Worm (Caenorhabditis elegans): Measurements from ENCODE around the gene pho-5.

Gene pho-5

ce11 chrIII:7285783-7286182 lies at the start of gene pho-5:
Gene pho-5 (minus strand): TSS chrIII:7285883.
- no peak for TF ChIP-seq unc-62 (GFP tag; optimal IDR thresholded peaks at IDR 0.05)

ce11 chrIII:7335220-7335619 lies 49.5 kb upstream of the pho-5 start, which contains the start of gene F56C9.10:
Gene F56C9.10 (minus strand): TSS chrIII:7335316.
- no peak for TF ChIP-seq unc-62 (GFP tag; optimal IDR thresholded peaks at IDR 0.05)

DNA sequence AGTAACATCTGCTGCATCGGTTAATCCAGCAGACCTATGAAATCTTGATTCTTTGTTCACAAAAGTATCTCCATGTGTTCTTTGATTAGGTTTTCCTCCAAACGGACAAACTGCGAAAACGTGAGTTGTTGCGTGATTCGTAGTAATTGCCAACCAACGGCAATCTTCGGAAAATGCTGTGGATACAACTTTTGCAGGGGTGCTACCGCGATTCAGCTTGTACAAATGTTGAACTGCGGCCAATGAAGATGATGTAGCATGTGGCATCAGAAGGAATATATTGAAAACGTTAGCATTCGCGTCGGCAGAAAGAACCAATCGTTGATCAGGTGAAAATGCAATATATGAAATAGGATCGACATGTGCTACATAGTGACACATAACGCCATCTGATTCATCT lies 46.0 kb upstream of the pho-5 start:
- no peak for TF ChIP-seq unc-62 (GFP tag; optimal IDR thresholded peaks at IDR 0.05)

- no peak for TF ChIP-seq unc-62 (GFP tag; optimal IDR thresholded peaks at IDR 0.05)
Observed at ce11 chrIII:7329155-7329732, 43.6 kb upstream of the pho-5 start, which contains the start of gene lab-2. Gene lab-2 (minus strand): TSS chrIII:7329607.

DNA sequence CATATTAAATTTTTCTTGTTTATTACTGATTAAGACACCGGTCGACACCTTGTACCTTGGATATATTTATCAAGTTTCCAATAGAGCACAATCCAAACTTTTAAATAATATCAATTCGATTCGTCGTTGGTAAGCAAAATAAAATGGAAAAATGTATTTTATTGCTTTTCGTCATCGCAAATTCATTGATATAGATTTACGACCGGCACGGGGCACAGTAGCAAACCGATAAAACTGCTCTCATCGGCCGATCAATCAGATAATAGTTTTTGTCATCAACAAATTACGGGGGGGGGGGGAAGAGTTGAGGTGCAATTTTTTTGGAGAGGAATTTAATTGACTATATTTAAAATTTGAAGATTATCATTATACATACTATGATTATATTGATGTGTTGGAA lies 37.6 kb upstream of the pho-5 start:
- no peak for TF ChIP-seq unc-62 (GFP tag; optimal IDR thresholded peaks at IDR 0.05)

DNA sequence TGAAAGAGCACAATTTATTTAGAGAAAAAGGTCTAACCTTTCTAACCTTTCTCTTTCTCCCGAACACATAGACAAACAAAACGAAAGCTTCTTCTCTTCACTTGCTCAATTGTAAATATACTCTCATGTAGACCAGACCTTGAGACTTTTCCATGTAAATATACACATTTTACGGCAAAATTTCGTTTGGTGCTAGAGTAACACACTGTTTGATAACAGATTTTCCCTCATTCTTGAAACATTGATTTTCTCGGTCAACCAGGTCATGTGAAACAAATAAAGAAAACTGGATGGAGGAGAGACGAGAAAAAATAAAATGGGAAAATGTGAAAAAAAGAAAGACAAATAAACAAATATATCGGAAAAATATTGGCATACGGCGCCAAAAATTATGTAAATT lies 36.3 kb upstream of the pho-5 start:
- TF ChIP-seq unc-62 (GFP tag; optimal IDR thresholded peaks at IDR 0.05) = no peak

DNA sequence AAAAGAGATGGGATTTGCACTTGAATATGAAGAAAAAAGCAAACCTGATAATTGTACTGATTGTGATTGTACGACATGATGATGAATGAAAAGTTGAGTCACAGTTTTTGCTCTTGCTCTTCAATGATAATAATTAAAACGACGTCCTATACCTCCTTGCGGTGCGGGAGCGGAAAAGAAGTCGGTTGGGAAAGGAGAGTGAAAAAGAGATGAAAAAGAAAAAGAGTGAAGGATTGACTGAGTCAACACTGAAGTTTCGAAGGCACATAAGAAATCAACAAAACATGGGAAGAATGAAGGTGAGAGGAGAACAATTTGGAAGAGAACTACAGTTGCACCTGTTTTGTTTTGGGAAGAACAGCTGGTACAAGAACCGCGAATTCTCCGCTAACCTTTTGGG lies 33.7 kb upstream of the pho-5 start, which contains the start of gene F56C9.8:
Gene F56C9.8, minus strand, starts transcription at position 120 of the 400 bp plus-strand sequence.
- TF ChIP-seq unc-62 (GFP tag; optimal IDR thresholded peaks at IDR 0.05) = no peak

DNA sequence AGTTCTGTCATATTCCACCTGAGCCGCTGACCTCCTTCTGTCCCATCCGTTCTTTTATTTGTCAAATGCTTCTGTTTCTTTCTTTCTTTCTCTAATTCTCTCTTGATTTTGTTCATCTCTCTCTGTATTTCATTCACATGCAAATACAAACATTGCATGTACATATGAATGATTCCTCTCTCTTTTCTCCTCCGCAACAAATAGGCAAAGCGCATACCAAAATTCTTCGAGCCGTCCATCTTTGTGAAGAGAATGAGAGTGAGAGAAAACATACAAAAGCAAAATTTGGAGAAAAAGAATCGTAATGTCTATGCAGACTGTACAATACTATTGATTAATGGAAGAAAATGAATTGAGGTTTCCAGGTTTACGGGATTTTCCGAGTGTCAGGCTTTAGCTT lies 31.7 kb upstream of the pho-5 start:
- TF ChIP-seq unc-62 (GFP tag; optimal IDR thresholded peaks at IDR 0.05) = no peak

- no peak for TF ChIP-seq unc-62 (GFP tag; optimal IDR thresholded peaks at IDR 0.05)
Observed at ce11 chrIII:7314927-7315547, 29.4 kb upstream of the pho-5 start, which contains the start of gene nspg-6. Gene nspg-6 (minus strand): TSS chrIII:7314977.

DNA sequence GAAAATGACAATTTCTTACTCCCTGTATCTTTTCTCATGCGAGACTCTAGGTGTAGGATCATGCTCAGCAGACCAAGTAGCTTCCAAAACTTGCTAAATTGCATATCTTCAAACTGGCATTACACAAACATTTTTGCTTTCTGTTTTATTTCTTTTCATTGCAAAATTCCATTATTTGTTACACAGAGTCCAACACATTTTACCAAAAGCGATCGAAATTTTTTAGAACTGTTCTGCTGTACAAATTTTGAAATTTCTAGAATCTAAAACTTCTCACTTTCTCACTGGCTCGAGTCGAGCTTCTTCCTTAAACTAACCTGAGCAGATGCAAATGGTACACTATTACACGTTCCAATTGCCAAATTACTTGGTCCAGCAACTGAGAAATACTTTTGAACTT lies 28.8 kb upstream of the pho-5 start:
- TF ChIP-seq unc-62 (GFP tag; optimal IDR thresholded peaks at IDR 0.05) = no peak

DNA sequence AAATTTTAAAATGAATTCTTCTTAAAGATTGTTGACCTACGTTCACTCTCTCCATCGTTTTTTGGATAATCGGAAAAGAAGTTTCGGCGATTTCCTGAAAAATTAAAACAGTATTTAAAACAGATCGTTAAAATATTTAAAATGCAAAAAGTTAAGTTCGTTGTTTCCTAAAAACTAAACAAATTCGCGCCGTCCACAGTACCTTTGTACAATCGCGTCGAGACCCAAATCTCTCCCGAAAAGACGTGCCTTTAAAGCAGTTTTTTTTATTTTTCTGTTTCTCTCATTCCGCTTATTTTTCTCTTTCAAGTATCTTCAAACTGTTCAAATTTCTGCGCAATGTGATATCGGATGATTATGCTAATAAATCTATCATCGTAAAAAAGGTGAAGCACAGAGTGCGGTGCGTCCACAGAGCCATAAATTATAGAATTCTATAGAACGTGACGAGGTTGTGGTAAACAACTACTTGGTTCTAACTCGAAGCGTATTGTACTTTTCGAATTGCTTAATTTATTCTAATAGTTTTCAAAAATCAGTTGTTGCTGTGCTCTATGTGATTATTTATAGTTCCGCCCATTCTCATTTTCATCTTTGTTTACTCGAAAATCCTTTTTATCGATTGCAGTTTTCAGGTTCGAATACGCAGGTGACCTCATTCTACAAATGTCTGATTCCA lies 25.1 kb upstream of the pho-5 start, which contains the start of the genes F56C9.6 and F56C9.3:
Gene F56C9.6, minus strand, starts transcription at position 112 of the 679 bp plus-strand sequence.
Gene F56C9.3, plus strand, starts transcription at position 629 of the 679 bp plus-strand sequence.
- TF ChIP-seq unc-62 (GFP tag; optimal IDR thresholded peaks at IDR 0.05) = no peak

ce11 chrIII:7308600-7309109 lies 23.0 kb upstream of the pho-5 start, which contains the start of gene acbp-4:
Gene acbp-4 (minus strand): TSS chrIII:7309109.
- TF ChIP-seq unc-62 (GFP tag; optimal IDR thresholded peaks at IDR 0.05) = no peak

ce11 chrIII:7305649-7305977 lies 19.9 kb upstream of the pho-5 start:
- TF ChIP-seq unc-62 (GFP tag; optimal IDR thresholded peaks at IDR 0.05) = no peak

DNA sequence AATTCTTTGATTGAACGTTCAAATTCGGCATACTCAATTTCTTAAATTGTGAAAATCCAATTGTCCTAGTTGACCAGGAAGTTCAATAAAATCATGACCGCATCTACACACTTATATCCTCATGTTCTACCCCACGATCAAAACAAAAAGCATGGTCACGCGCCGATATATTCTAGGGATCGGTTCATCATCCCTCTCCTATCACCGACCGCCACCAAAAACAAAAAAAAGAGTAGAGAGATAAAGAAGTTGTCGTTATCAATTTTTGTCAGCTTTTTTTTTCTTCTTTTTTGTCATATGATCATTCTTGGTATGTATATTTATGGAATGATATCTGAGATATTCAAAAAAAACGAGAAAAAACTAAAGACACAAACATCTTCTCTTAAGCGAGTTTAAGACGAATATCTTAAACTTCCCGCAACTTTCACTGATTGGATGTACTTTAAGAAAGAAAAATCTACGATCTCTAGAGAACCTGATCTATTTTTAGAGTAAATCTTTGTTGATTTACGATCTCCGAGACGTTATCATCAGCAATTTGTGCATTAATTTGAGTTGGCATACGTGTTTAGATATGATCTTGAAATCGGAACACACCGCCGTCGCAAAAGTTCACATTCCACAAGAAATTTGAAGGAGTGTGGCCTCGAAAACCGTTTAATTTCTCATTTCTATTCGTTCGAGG lies 19.4 kb upstream of the pho-5 start:
- TF ChIP-seq unc-62 (GFP tag; optimal IDR thresholded peaks at IDR 0.05) = no peak

ce11 chrIII:7301668-7302067 lies 16.0 kb upstream of the pho-5 start:
- TF ChIP-seq unc-62 (GFP tag; optimal IDR thresholded peaks at IDR 0.05) = no peak

ce11 chrIII:7300763-7301162 lies 15.1 kb upstream of the pho-5 start:
- no peak for TF ChIP-seq unc-62 (GFP tag; optimal IDR thresholded peaks at IDR 0.05)
